Worm (Caenorhabditis elegans): ENCODE measurements around the gene pkg-2.

- TF ChIP-seq elt-2 (tag; optimal IDR thresholded peaks at IDR 0.05), result no peak
- no peak for TF ChIP-seq ceh-9 (tag; optimal IDR thresholded peaks at IDR 0.05)
Observed at ce11 chrIV:8478516-8478915, 42.2 kb upstream of the pkg-2 start.
